Fruit fly (Drosophila melanogaster): ENCODE measurements around the gene Scsalpha1.

Scsalpha1 gene

dm6 chr3L:3785688-3786087, 28.3 kb upstream of the Scsalpha1 start (continued):
- TF ChIP-seq oc (tag; optimal IDR thresholded peaks at IDR 0.05) (no peak), CG16863 (GFP tag; optimal IDR thresholded peaks at IDR 0.05) (no peak), Abd-B (GFP tag; optimal IDR thresholded peaks at IDR 0.05) (peak; percentile 11), CG12391 (tag; optimal IDR thresholded peaks at IDR 0.05) (peak; percentile 18), Tbp (GFP tag; optimal IDR thresholded peaks at IDR 0.05) (no peak), gcm (GFP tag; optimal IDR thresholded peaks at IDR 0.05) (no peak), klu (GFP tag; IDR thresholded peaks at IDR 0.05) (no peak), CG17802 (tag; optimal IDR thresholded peaks at IDR 0.05) (no peak), bsh (GFP tag; optimal IDR thresholded peaks at IDR 0.05) (peak in 1 of 2 experiments; percentile 54), CG6683 (GFP tag; optimal IDR thresholded peaks at IDR 0.05) (no peak), CG13123 (GFP tag; optimal IDR thresholded peaks at IDR 0.05) (no peak), gsb-n (tag; optimal IDR thresholded peaks at IDR 0.05) (no peak), H2.0 (GFP tag; IDR thresholded peaks at IDR 0.05) (no peak), CG12104 (GFP tag; optimal IDR thresholded peaks at IDR 0.05) (no peak), hbn (GFP tag; IDR thresholded peaks at IDR 0.05; ENCODE audit: partially characterized antibody) (no peak), CG2116 (GFP tag; optimal IDR thresholded peaks at IDR 0.05) (no peak), CG15479 (GFP tag; optimal IDR thresholded peaks at IDR 0.05) (no peak), ro (GFP tag; IDR thresholded peaks at IDR 0.05) (no peak), mirr (GFP tag; optimal IDR thresholded peaks at IDR 0.05) (no peak), ab (GFP tag; optimal IDR thresholded peaks at IDR 0.05) (no peak), Sin3A (optimal IDR thresholded peaks at IDR 0.05) (no peak), CG7987 (GFP tag; optimal IDR thresholded peaks at IDR 0.05) (no peak), CG4328 (GFP tag; optimal IDR thresholded peaks at IDR 0.05) (no peak), sob (GFP tag; IDR thresholded peaks at IDR 0.05) (peak; percentile 20; the same call in 1 of the 2 replicates), Kr (GFP tag; optimal IDR thresholded peaks at IDR 0.05) (no peak), Lim3 (GFP tag; IDR thresholded peaks at IDR 0.05) (no peak), cas (GFP tag; IDR thresholded peaks at IDR 0.05) (no peak), MBD-R2 (GFP tag; IDR thresholded peaks at IDR 0.05) (no peak), tgo (GFP tag; IDR thresholded peaks at IDR 0.05) (peak; percentile 35; the same call in 1 of the 3 replicates), CG6272 (GFP tag; IDR thresholded peaks at IDR 0.05) (no peak), CG4282 (GFP tag; optimal IDR thresholded peaks at IDR 0.05) (no peak), fru (optimal IDR thresholded peaks at IDR 0.05) (no peak), slbo (GFP tag; IDR thresholded peaks at IDR 0.05) (peak; percentile 53; the same call in 1 of the 2 replicates), trem (tag; optimal IDR thresholded peaks at IDR 0.05) (no peak), tio (GFP tag; optimal IDR thresholded peaks at IDR 0.05) (no peak), ind (GFP tag; optimal IDR thresholded peaks at IDR 0.05) (peak; percentile 27), CG2875 (GFP tag; optimal IDR thresholded peaks at IDR 0.05) (no peak), kni (GFP tag; optimal IDR thresholded peaks at IDR 0.05) (no peak), luna (GFP tag; optimal IDR thresholded peaks at IDR 0.05) (no peak), Rfx (GFP tag; IDR thresholded peaks at IDR 0.05) (no peak), insv (GFP tag; optimal IDR thresholded peaks at IDR 0.05) (no peak), CG15696 (tag; optimal IDR thresholded peaks at IDR 0.05) (peak; percentile 12), az2 (GFP tag; optimal IDR thresholded peaks at IDR 0.05) (no peak), stwl (tag; optimal IDR thresholded peaks at IDR 0.05) (no peak), Eip74EF (GFP tag; optimal IDR thresholded peaks at IDR 0.05) (no peak), CG7556 (GFP tag; optimal IDR thresholded peaks at IDR 0.05) (no peak), CG9215 (GFP tag; IDR thresholded peaks at IDR 0.05) (0 out of 2 replicates have a peak, but pooled peaks have one; percentile 5), CG12155 (GFP tag; optimal IDR thresholded peaks at IDR 0.05) (no peak), gt (GFP tag; IDR thresholded peaks at IDR 0.05) (no peak), CG8944 (GFP tag; optimal IDR thresholded peaks at IDR 0.05) (peak; percentile 15), inv (GFP tag; IDR thresholded peaks at IDR 0.05; ENCODE audit: partially characterized antibody) (no peak), NC2α (GFP tag; optimal IDR thresholded peaks at IDR 0.05) (no peak)

All from whole organism, embryonic.